Worm (Caenorhabditis elegans): Measurements from ENCODE around the gene Y37E11B.7.

DNA sequence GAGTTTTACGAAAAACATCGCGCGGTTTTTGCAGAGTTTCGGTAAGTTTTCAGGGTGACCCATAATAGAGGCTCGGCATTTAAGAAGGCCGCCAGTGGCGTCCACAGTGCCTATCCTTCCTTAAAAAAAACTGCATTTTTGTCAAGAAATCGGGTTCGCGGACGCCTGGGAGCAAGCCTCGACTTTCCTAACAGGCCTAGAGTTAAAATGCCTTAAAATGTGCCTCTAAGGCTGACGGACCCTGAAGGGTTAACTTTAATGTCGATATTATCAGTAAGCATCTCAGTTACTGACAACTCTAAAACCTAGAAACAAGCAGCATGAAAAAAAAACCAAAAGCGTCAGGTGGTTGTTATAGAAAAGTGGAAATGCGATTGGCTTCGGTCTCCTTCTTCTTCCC, 40.8 kb downstream of the Y37E11B.7 start:
- TF ChIP-seq pha-4 (tag; optimal IDR thresholded peaks at IDR 0.05), result no peak
- TF ChIP-seq nhr-12 (tag; optimal IDR thresholded peaks at IDR 0.05), result no peak
- TF ChIP-seq unc-62 (GFP tag; optimal IDR thresholded peaks at IDR 0.05), result no peak
- TF ChIP-seq unc-120 (tag; optimal IDR thresholded peaks at IDR 0.05; ENCODE audit: poor library complexity, severe bottlenecking), result no peak
